Fruit fly (Drosophila melanogaster) whole organism, embryonic: ENCODE data around the gene CG42366.

Source experiments
- Abd-B ChIP-seq: fragments of 200-800 bp; sonication (Bioruptor generic); optimal IDR thresholded peaks from 2 replicates; lab custom pipeline; 2018; ENCODE audit warnings: missing biosample characterization, mild to moderate bottlenecking, missing genetic modification characterization, moderate library complexity
- Ada2b ChIP-seq: fragments of 200-800 bp; sonication (Bioruptor generic); IDR thresholded peaks from 2 replicates; pipeline ENCODE4 v1.3.6; 2022; ENCODE audit warnings: missing biosample characterization, missing genetic modification characterization
- Adf1 ChIP-seq: fragments of 200-800 bp; sonication (Bioruptor generic); IDR thresholded peaks from 2 replicates; pipeline ENCODE4 v1.3.6; 2022; ENCODE audit warnings: missing biosample characterization, missing genetic modification characterization
- B-H2 ChIP-seq: fragments of 200-800 bp; sonication (Bioruptor generic); optimal IDR thresholded peaks from 2 replicates; lab custom pipeline; 2018; ENCODE audit warnings: missing biosample characterization, mild to moderate bottlenecking, missing genetic modification characterization
- BEAF-32 ChIP-seq: fragments of 200-800 bp; sonication (Bioruptor generic); optimal IDR thresholded peaks from 3 replicates; lab custom pipeline; 2017; ENCODE audit warnings: missing biosample characterization, missing genetic modification characterization, mild to moderate bottlenecking, moderate library complexity, missing genetic modification reagents
- Blimp-1 ChIP-seq: fragments of 200-800 bp; sonication (Bioruptor generic); optimal IDR thresholded peaks from 3 replicates; lab custom pipeline; 2018; ENCODE audit warnings: missing biosample characterization, missing genetic modification characterization, mild to moderate bottlenecking, moderate library complexity, missing genetic modification reagents
- BtbVII ChIP-seq: fragments of 200-800 bp; sonication (Bioruptor generic); optimal IDR thresholded peaks from 3 replicates; lab custom pipeline; 2017; ENCODE audit warnings: missing biosample characterization, mild to moderate bottlenecking, missing genetic modification characterization
- CG10543 ChIP-seq: fragments of 200-800 bp; sonication (Bioruptor generic); optimal IDR thresholded peaks from 3 replicates; lab custom pipeline; 2017; ENCODE audit warnings: missing biosample characterization, mild to moderate bottlenecking, missing genetic modification characterization, moderate library complexity
- CG13296 ChIP-seq: fragments of 200-800 bp; sonication (Bioruptor generic); optimal IDR thresholded peaks from 3 replicates; lab custom pipeline; 2018; ENCODE audit warnings: missing biosample characterization, mild to moderate bottlenecking, missing genetic modification characterization
- CG1529 ChIP-seq: fragments of 200-800 bp; sonication (Bioruptor generic); optimal IDR thresholded peaks from 3 replicates; lab custom pipeline; 2018; ENCODE audit warnings: missing biosample characterization, missing genetic modification characterization
- CG16813 ChIP-seq: fragments of 200-800 bp; sonication (Bioruptor generic); IDR thresholded peaks from 3 replicates; pipeline ENCODE4 v1.3.6; 2022; ENCODE audit warnings: missing biosample characterization, missing genetic modification characterization; ENCODE audit not compliant: partially characterized antibody
- CG16815 ChIP-seq: fragments of 200-800 bp; sonication (Bioruptor generic); optimal IDR thresholded peaks from 3 replicates; lab custom pipeline; 2017; ENCODE audit warnings: missing biosample characterization, mild to moderate bottlenecking, missing genetic modification characterization
- CG17612 ChIP-seq: fragments of 200-800 bp; sonication (Bioruptor generic); IDR thresholded peaks from 2 replicates; pipeline ENCODE4 v1.3.6; 2022; ENCODE audit warnings: missing biosample characterization, missing genetic modification characterization
- CG1832 ChIP-seq: fragments of 200-800 bp; sonication (Bioruptor generic); optimal IDR thresholded peaks from 2 replicates; lab custom pipeline; 2017; ENCODE audit warnings: missing biosample characterization, mild to moderate bottlenecking, missing genetic modification characterization, inconsistent platforms
- CG2199 ChIP-seq: fragments of 200-800 bp; sonication (Bioruptor generic); IDR thresholded peaks from 3 replicates; pipeline ENCODE4 v1.3.6; 2022; ENCODE audit warnings: missing biosample characterization, missing genetic modification characterization
- CG32532 ChIP-seq: fragments of 200-800 bp; sonication (Bioruptor generic); IDR thresholded peaks from 2 replicates; pipeline ENCODE4 v1.3.6; 2022; ENCODE audit warnings: missing biosample characterization, missing genetic modification characterization
- CG33213 ChIP-seq: fragments of 200-800 bp; sonication (Bioruptor generic); optimal IDR thresholded peaks from 3 replicates; lab custom pipeline; 2016; ENCODE audit warnings: missing biosample characterization, missing genetic modification characterization
- CG3407 ChIP-seq: fragments of 200-800 bp; sonication (Bioruptor generic); optimal IDR thresholded peaks from 2 replicates; lab custom pipeline; 2018; ENCODE audit warnings: missing biosample characterization, mild to moderate bottlenecking, missing genetic modification characterization
- CG6813 ChIP-seq: fragments of 200-800 bp; sonication (Bioruptor generic); optimal IDR thresholded peaks from 2 replicates; lab custom pipeline; 2017; ENCODE audit warnings: missing biosample characterization, missing genetic modification characterization, mild to moderate bottlenecking, moderate library complexity, missing genetic modification reagents
- CG7556 ChIP-seq: fragments of 200-800 bp; sonication (Bioruptor generic); optimal IDR thresholded peaks from 2 replicates; lab custom pipeline; 2017; ENCODE audit warnings: missing biosample characterization, mild to moderate bottlenecking, missing genetic modification characterization
- CG9609 ChIP-seq: fragments of 200-800 bp; sonication (Bioruptor generic); optimal IDR thresholded peaks from 3 replicates; lab custom pipeline; 2016; ENCODE audit warnings: missing biosample characterization, missing genetic modification characterization
- Deaf1 ChIP-seq: fragments of 200-800 bp; optimal IDR thresholded peaks from 3 replicates; lab custom pipeline; 2019; ENCODE audit warnings: missing biosample characterization, mild to moderate bottlenecking, missing genetic modification characterization, moderate library complexity
- Dek ChIP-seq: fragments of 200-800 bp; sonication (Bioruptor generic); optimal IDR thresholded peaks from 3 replicates; lab custom pipeline; 2019; ENCODE audit warnings: missing biosample characterization, mild to moderate bottlenecking, missing genetic modification characterization, moderate library complexity
- Hr78 ChIP-seq, 2 experiments: fragments of 200-800 bp in 1 of 2; fragments of >200 bp in 1 of 2; sonication (Bioruptor generic) in 1 of 2; optimal IDR thresholded peaks; 2 replicates each; lab custom pipeline; 2017 to 2019; ENCODE audit warnings: missing biosample characterization in 2 of 2, missing genetic modification characterization in 2 of 2, mild to moderate bottlenecking in 1 of 2, moderate library complexity in 1 of 2
- MBD-R2 ChIP-seq: fragments of 200-800 bp; sonication (Bioruptor generic); IDR thresholded peaks from 2 replicates; pipeline ENCODE4 v1.3.6; 2022; ENCODE audit warnings: missing biosample characterization, missing genetic modification characterization
- NC2α ChIP-seq: fragments of 200-800 bp; sonication (Bioruptor generic); optimal IDR thresholded peaks from 2 replicates; lab custom pipeline; 2016; ENCODE audit warnings: missing biosample characterization, missing genetic modification characterization
- NFAT ChIP-seq: fragments of 200-800 bp; sonication (Bioruptor generic); IDR thresholded peaks from 2 replicates; pipeline ENCODE4 v1.3.6; 2022; ENCODE audit warnings: missing biosample characterization, missing genetic modification characterization
- Pdp1 ChIP-seq, 2 experiments: fragments of 200-800 bp; sonication (Bioruptor generic); optimal IDR thresholded peaks; 3 replicates each; lab custom pipeline; 2016; ENCODE audit warnings: missing biosample characterization in 2 of 2, missing genetic modification characterization in 2 of 2, mild to moderate bottlenecking in 1 of 2, moderate library complexity in 1 of 2
- Scr ChIP-seq: fragments of 200-800 bp; sonication (Bioruptor generic); IDR thresholded peaks from 2 replicates; pipeline ENCODE4 v1.3.6; 2022; ENCODE audit warnings: missing biosample characterization, missing genetic modification characterization; ENCODE audit not compliant: partially characterized antibody
- ap ChIP-seq: fragments of 200-800 bp; sonication (Bioruptor generic); IDR thresholded peaks from 2 replicates; pipeline ENCODE4 v1.3.6; 2022; ENCODE audit warnings: missing biosample characterization, missing genetic modification characterization
- cg ChIP-seq: fragments of 200-800 bp; sonication (Bioruptor generic); optimal IDR thresholded peaks from 3 replicates; lab custom pipeline; 2019; ENCODE audit warnings: missing biosample characterization, mild to moderate bottlenecking, missing genetic modification characterization, moderate library complexity
- ci ChIP-seq: fragments of 200-800 bp; sonication (Bioruptor generic); IDR thresholded peaks from 3 replicates; pipeline ENCODE4 v1.3.6; 2022; ENCODE audit warnings: missing biosample characterization, missing genetic modification characterization
- cwo ChIP-seq: fragments of 200-800 bp; sonication (Bioruptor generic); optimal IDR thresholded peaks from 3 replicates; lab custom pipeline; 2017; ENCODE audit warnings: missing biosample characterization, missing genetic modification characterization, mild to moderate bottlenecking, moderate library complexity, missing genetic modification reagents
- danr ChIP-seq: fragments of 200-800 bp; sonication (Bioruptor generic); IDR thresholded peaks from 2 replicates; pipeline ENCODE4 v1.3.6; 2022; ENCODE audit warnings: missing biosample characterization, missing genetic modification characterization
- disco-r ChIP-seq: fragments of 200-800 bp; sonication (Bioruptor generic); optimal IDR thresholded peaks from 2 replicates; lab custom pipeline; 2016; ENCODE audit warnings: missing biosample characterization, missing genetic modification characterization
- eve ChIP-seq, 2 experiments: fragments of >200 bp; optimal IDR thresholded peaks; 2 replicates each; lab custom pipeline; 2017; ENCODE audit warnings: missing biosample characterization in 2 of 2, missing genetic modification characterization in 2 of 2
- fru ChIP-seq: fragments of >200 bp; optimal IDR thresholded peaks from 2 replicates; lab custom pipeline; 2017
- gem ChIP-seq: fragments of 200-800 bp; sonication (Bioruptor generic); optimal IDR thresholded peaks from 2 replicates; lab custom pipeline; 2019; ENCODE audit warnings: missing biosample characterization, mild to moderate bottlenecking, missing genetic modification characterization, moderate library complexity
- h ChIP-seq: fragments of >200 bp; optimal IDR thresholded peaks from 2 replicates; lab custom pipeline; 2017
- mam ChIP-seq: fragments of 200-800 bp; sonication (Bioruptor generic); optimal IDR thresholded peaks from 3 replicates; lab custom pipeline; 2016; ENCODE audit warnings: missing biosample characterization, missing genetic modification characterization
- pb ChIP-seq: fragments of 200-800 bp; sonication (Bioruptor generic); optimal IDR thresholded peaks from 3 replicates; lab custom pipeline; 2016; ENCODE audit warnings: missing biosample characterization, missing genetic modification characterization
- row ChIP-seq: fragments of 200-800 bp; sonication (Bioruptor generic); IDR thresholded peaks from 3 replicates; pipeline ENCODE4 v1.3.6; 2022; ENCODE audit warnings: missing biosample characterization, missing genetic modification characterization
- scrt ChIP-seq: fragments of 200-800 bp; sonication (Bioruptor generic); optimal IDR thresholded peaks from 2 replicates; lab custom pipeline; 2018; ENCODE audit warnings: missing biosample characterization, mild to moderate bottlenecking, missing genetic modification characterization, moderate library complexity
- sens ChIP-seq: fragments of 200-800 bp; sonication (Bioruptor generic); peaks from one replicate; lab custom pipeline; 2016; ENCODE audit warnings: missing biosample characterization, missing genetic modification characterization
- seq ChIP-seq: fragments of 200-800 bp; sonication (Bioruptor generic); IDR thresholded peaks from 2 replicates; pipeline ENCODE4 v1.3.6; 2022; ENCODE audit warnings: missing biosample characterization, missing genetic modification characterization
- slou ChIP-seq: fragments of 200-800 bp; sonication (Bioruptor generic); optimal IDR thresholded peaks from 3 replicates; lab custom pipeline; 2016; ENCODE audit warnings: missing biosample characterization, missing genetic modification characterization
- ssp ChIP-seq: fragments of 200-800 bp; sonication (Bioruptor generic); IDR thresholded peaks from 2 replicates; pipeline ENCODE4 v1.3.6; 2022; ENCODE audit warnings: missing biosample characterization, missing genetic modification characterization
- stc ChIP-seq: fragments of 200-800 bp; sonication (Bioruptor generic); IDR thresholded peaks from 2 replicates; pipeline ENCODE4 v1.3.6; 2022; ENCODE audit warnings: missing biosample characterization, missing genetic modification characterization
- vnd ChIP-seq: fragments of 200-800 bp; sonication (Bioruptor generic); IDR thresholded peaks from 3 replicates; pipeline ENCODE4 v1.3.6; 2022; ENCODE audit warnings: missing biosample characterization, missing genetic modification characterization; ENCODE audit not compliant: partially characterized antibody
- wdn ChIP-seq: fragments of 200-800 bp; sonication (Bioruptor generic); IDR thresholded peaks from 2 replicates; pipeline ENCODE4 v1.3.6; 2022; ENCODE audit warnings: missing biosample characterization, missing genetic modification characterization

CG42366 gene

DNA sequence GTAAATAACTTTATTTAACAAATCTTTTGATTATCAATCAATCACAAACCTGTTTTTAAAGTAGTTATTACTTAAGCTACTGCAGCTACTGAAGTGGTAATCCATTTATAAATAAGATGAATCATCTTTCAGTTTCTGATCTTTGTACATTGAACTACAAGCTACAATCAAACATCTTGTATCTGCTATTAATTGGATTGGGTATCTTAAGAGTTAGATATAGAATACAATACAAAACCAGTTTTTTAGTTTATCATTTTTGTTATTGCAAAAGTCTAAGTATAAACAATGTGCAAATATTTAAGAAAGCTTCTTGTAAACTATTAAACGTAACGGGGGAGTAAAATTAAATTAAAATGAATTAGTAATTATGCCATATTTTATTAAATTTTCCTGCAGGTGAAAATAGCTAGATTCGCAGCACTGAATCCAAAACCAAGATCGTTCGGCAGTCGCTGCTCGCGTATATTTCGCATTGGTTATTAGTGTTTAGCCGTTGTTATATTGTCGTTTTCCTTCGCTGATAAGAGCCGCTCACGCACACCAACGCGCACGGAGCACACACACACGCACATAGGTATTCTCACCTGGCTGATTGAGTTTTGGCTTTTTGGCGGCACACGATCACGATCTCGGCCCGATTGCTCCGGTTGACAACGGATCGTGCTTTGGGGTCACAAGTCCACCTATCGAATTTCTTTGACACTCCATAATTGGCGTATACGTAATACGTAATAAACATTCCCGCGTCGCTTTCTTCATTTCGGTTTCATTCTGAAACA, 23.0 kb downstream of the CG42366 start (continued):
- peak; percentile 75; the same call in 1 of the 3 replicates for TF ChIP-seq CG2199 (GFP tag; lab: Robert Waterston, UW)
- no peak for TF ChIP-seq CG16815
- TF ChIP-seq Hr78 (GFP tag; optimal IDR thresholded peaks at IDR 0.05; lab: Kevin White, UChicago), result peak in 1 of 2 experiments; percentile 77
- no peak for TF ChIP-seq CG6813 (GFP tag; lab: Kevin White, UChicago)
- no peak for TF ChIP-seq pb
- no peak for TF ChIP-seq h (lab: Kevin White, UChicago)
- no peak for TF ChIP-seq vnd (GFP tag; lab: Robert Waterston, UW)
- 0 out of 3 replicates have a peak, but pooled peaks have one; percentile 23 for TF ChIP-seq ci (GFP tag; lab: Robert Waterston, UW)
- TF ChIP-seq Abd-B (GFP tag; lab: Kevin White, UChicago), result no peak
- no peak for TF ChIP-seq BEAF-32 (GFP tag; lab: Kevin White, UChicago)
- TF ChIP-seq eve (GFP tag; optimal IDR thresholded peaks at IDR 0.05; lab: Kevin White, UChicago), result no peak
- no peak for TF ChIP-seq Dek (tag; lab: Kevin White, UChicago)
- peak; percentile 60 for TF ChIP-seq row (GFP tag; lab: Robert Waterston, UW)
- TF ChIP-seq Scr, result no peak
- peak in 1 of 2 experiments; percentile 62 for TF ChIP-seq Pdp1 (GFP tag; optimal IDR thresholded peaks at IDR 0.05; lab: Kevin White, UChicago)
- no peak for TF ChIP-seq scrt (GFP tag; lab: Kevin White, UChicago)
- TF ChIP-seq NFAT (GFP tag; lab: Robert Waterston, UW), result no peak
- no peak for TF ChIP-seq CG1529
- no peak for TF ChIP-seq CG16813 (GFP tag; lab: Robert Waterston, UW)
- no peak for TF ChIP-seq CG1832 (GFP tag; lab: Kevin White, UChicago)
- TF ChIP-seq CG33213 (GFP tag; lab: Kevin White, UChicago), result no peak
- TF ChIP-seq BtbVII (GFP tag; lab: Kevin White, UChicago), result no peak
- TF ChIP-seq cg (GFP tag; lab: Kevin White, UChicago), result peak; percentile 68
- peak; percentile 9 for TF ChIP-seq cwo (GFP tag; lab: Kevin White, UChicago)
- TF ChIP-seq mam (GFP tag; lab: Kevin White, UChicago), result no peak
- peak; percentile 15; the same call in 1 of the 2 replicates for TF ChIP-seq Adf1
- TF ChIP-seq Ada2b (GFP tag; lab: Robert Waterston, UW), result no peak
- peak; percentile 12 for TF ChIP-seq CG7556 (GFP tag; lab: Kevin White, UChicago)
- TF ChIP-seq ssp (GFP tag; lab: Robert Waterston, UW), result no peak
- TF ChIP-seq sens, result peak; percentile 17
- TF ChIP-seq CG10543 (GFP tag; lab: Kevin White, UChicago), result peak; percentile 27
- no peak for TF ChIP-seq CG13296 (GFP tag; lab: Kevin White, UChicago)
- TF ChIP-seq Deaf1, result peak; percentile 86
- no peak for TF ChIP-seq wdn (GFP tag; lab: Robert Waterston, UW)
- no peak for TF ChIP-seq danr (GFP tag; lab: Robert Waterston, UW)
- TF ChIP-seq B-H2, result peak; percentile 39
- no peak for TF ChIP-seq fru (lab: Kevin White, UChicago)
- no peak for TF ChIP-seq seq (GFP tag; lab: Robert Waterston, UW)
- TF ChIP-seq ap, result no peak
- no peak for TF ChIP-seq disco-r (GFP tag; lab: Kevin White, UChicago)
- TF ChIP-seq CG32532 (GFP tag; lab: Robert Waterston, UW), result peak; percentile 21; the same call in 1 of the 2 replicates
- peak; percentile 15; the same call in 1 of the 2 replicates for TF ChIP-seq MBD-R2 (GFP tag; lab: Robert Waterston, UW)
- peak; percentile 5 for TF ChIP-seq gem (tag; lab: Kevin White, UChicago)
- TF ChIP-seq CG17612, result no peak
- no peak for TF ChIP-seq NC2α (GFP tag; lab: Kevin White, UChicago)
- TF ChIP-seq slou, result no peak
- no peak for TF ChIP-seq CG9609 (GFP tag; lab: Kevin White, UChicago)
- peak; percentile 33 for TF ChIP-seq Blimp-1 (GFP tag; lab: Kevin White, UChicago)
- TF ChIP-seq CG3407 (GFP tag; lab: Kevin White, UChicago), result no peak
- no peak for TF ChIP-seq stc (GFP tag; lab: Robert Waterston, UW)
